Worm (Caenorhabditis elegans) whole organism, midembryonic: ENCODE data around the gene wdfy-3.

ENCODE experiments used
- T22C8.4 ChIP-seq: fragments of 200-800 bp; sonication (Bioruptor generic); IDR thresholded peaks from 2 replicates; pipeline ENCODE4 v1.3.6; 2022; ENCODE audit warnings: missing genetic modification characterization, missing compliant biosample characterization
- cog-1 ChIP-seq: sonication (generic microtip); optimal IDR thresholded peaks from 2 replicates; lab custom pipeline; 2016; ENCODE audit warnings: missing genetic modification characterization, missing compliant biosample characterization
- flt-1 ChIP-seq: fragments of 200-800 bp; sonication (Bioruptor generic); IDR thresholded peaks from 2 replicates; pipeline ENCODE4 v1.3.6; 2022; ENCODE audit warnings: missing genetic modification characterization, missing compliant biosample characterization
- klf-2 ChIP-seq: fragments of 200-800 bp; sonication (Bioruptor generic); conservative IDR thresholded peaks from 2 replicates; pipeline ENCODE4 v1.3.6; 2022; ENCODE audit warnings: missing genetic modification reagents, missing genetic modification characterization, missing compliant biosample characterization
- med-1 ChIP-seq: sonication (generic microtip); optimal IDR thresholded peaks from 2 replicates; lab custom pipeline; 2017; ENCODE audit warnings: missing genetic modification characterization, mild to moderate bottlenecking, missing compliant biosample characterization, antibody characterized with exemption, missing genetic modification reagents; ENCODE audit not compliant: insufficient read depth
- ref-1 ChIP-seq: fragments of 200-800 bp; sonication (Bioruptor generic); conservative IDR thresholded peaks from 2 replicates; pipeline ENCODE4 v1.3.6; 2022; ENCODE audit warnings: missing genetic modification reagents, missing genetic modification characterization, missing compliant biosample characterization
- tab-1 ChIP-seq: fragments of 200-800 bp; sonication (Bioruptor generic); IDR thresholded peaks from 2 replicates; pipeline ENCODE4 v1.3.6; 2022; ENCODE audit warnings: missing genetic modification characterization, missing compliant biosample characterization
- ztf-23 ChIP-seq: fragments of 200-800 bp; sonication (Bioruptor generic); IDR thresholded peaks from 2 replicates; pipeline ENCODE4 v1.3.6; 2022; ENCODE audit warnings: missing genetic modification reagents, missing genetic modification characterization, missing compliant biosample characterization
- ztf-29 ChIP-seq: fragments of 200-800 bp; sonication (Bioruptor generic); IDR thresholded peaks from 2 replicates; pipeline ENCODE4 v1.3.6; 2022; ENCODE audit warnings: missing genetic modification reagents, missing genetic modification characterization, missing compliant biosample characterization

ce11 chrIV:12703811-12704210 lies 50.6 kb downstream of the wdfy-3 start, which contains the start of gene C27D8.4:
- TF ChIP-seq ztf-29 (GFP tag; lab: Robert Waterston, UW) (no peak), tab-1 (no peak), cog-1 (tag; lab: Kevin White, UChicago) (no peak), med-1 (GFP tag; lab: Kevin White, UChicago) (no peak), flt-1 (GFP tag; lab: Robert Waterston, UW) (no peak), ztf-23 (GFP tag; lab: Robert Waterston, UW) (no peak), klf-2 (GFP tag; lab: Robert Waterston, UW) (no peak), T22C8.4 (GFP tag; lab: Robert Waterston, UW) (no peak), ref-1 (GFP tag; lab: Robert Waterston, UW) (no peak)
